Worm (Caenorhabditis elegans): Measurements from ENCODE around the gene srsx-31.

The srsx-31 gene

ce11 chrV:11244539-11244938, 10.3 kb downstream of the srsx-31 start, which contains the start of gene mxl-1:
mxl-1 (plus strand) TSS chrV:11244839.
- TF ChIP-seq dpl-1 (GFP tag; optimal IDR thresholded peaks at IDR 0.05) (no peak), lir-3 (tag; optimal IDR thresholded peaks at IDR 0.05; ENCODE audit: poor library complexity) (no peak)

ce11 chrV:11241580-11241979, 13.3 kb downstream of the srsx-31 start, which contains the start of gene pgap-1:
pgap-1 (plus strand) TSS chrV:11241880.
- no peak for TF ChIP-seq aly-2 (tag; optimal IDR thresholded peaks at IDR 0.05)
- no peak for TF ChIP-seq unc-30 (tag; optimal IDR thresholded peaks at IDR 0.05)
- TF ChIP-seq rnt-1 (tag; optimal IDR thresholded peaks at IDR 0.05), result no peak
- no peak for TF ChIP-seq lin-15B (tag; optimal IDR thresholded peaks at IDR 0.05)
- no peak for TF ChIP-seq ces-1 (GFP tag; optimal IDR thresholded peaks at IDR 0.05)

- peak; percentile 42 for TF ChIP-seq lin-39 (tag; optimal IDR thresholded peaks at IDR 0.05)
- peak; percentile 74 for TF ChIP-seq nhr-90 (tag; optimal IDR thresholded peaks at IDR 0.05; ENCODE audit: poor library complexity)
- peak; percentile 24 for TF ChIP-seq nhr-77 (tag; optimal IDR thresholded peaks at IDR 0.05)
- TF ChIP-seq lin-14 (GFP tag; optimal IDR thresholded peaks at IDR 0.05), result peak; percentile 64
- peak; percentile 36 to 68 (median 62) for TF ChIP-seq dpl-1 (GFP tag; optimal IDR thresholded peaks at IDR 0.05)
- no peak for TF ChIP-seq fkh-4 (tag; optimal IDR thresholded peaks at IDR 0.05; ENCODE audit: borderline replicate concordance)
- no peak for TF ChIP-seq mab-9 (GFP tag; IDR thresholded peaks at IDR 0.05)
- TF ChIP-seq C16A3.4 (tag; optimal IDR thresholded peaks at IDR 0.05), result peak; percentile 83
- peak; percentile 18 for TF ChIP-seq unc-130 (tag; optimal IDR thresholded peaks at IDR 0.05)
- TF ChIP-seq lin-35 (GFP tag; optimal IDR thresholded peaks at IDR 0.05), result peak; percentile 60 to 65
- peak; percentile 7 for TF ChIP-seq nhr-237 (tag; optimal IDR thresholded peaks at IDR 0.05)
- peak; percentile 42 for TF ChIP-seq snpc-4 (tag; optimal IDR thresholded peaks at IDR 0.05)
- TF ChIP-seq jun-1 (tag; optimal IDR thresholded peaks at IDR 0.05), result peak; percentile 52
- no peak for TF ChIP-seq nhr-11 (tag; optimal IDR thresholded peaks at IDR 0.05)
- peak in 1 of 2 experiments; percentile 13 for TF ChIP-seq ztf-11 (tag; optimal IDR thresholded peaks at IDR 0.05)
- peak; percentile 61 for TF ChIP-seq xbp-1 (tag; optimal IDR thresholded peaks at IDR 0.05)
- TF ChIP-seq mef-2 (tag; optimal IDR thresholded peaks at IDR 0.05), result no peak
- peak; percentile 53; the same call in 1 of the 2 replicates for TF ChIP-seq ceh-88 (GFP tag; IDR thresholded peaks at IDR 0.05)
- no peak for TF ChIP-seq efl-3 (GFP tag; optimal IDR thresholded peaks at IDR 0.05)
- peak; percentile 31 for TF ChIP-seq F16B12.6 (tag; optimal IDR thresholded peaks at IDR 0.05)
- TF ChIP-seq isw-1 (GFP tag; IDR thresholded peaks at IDR 0.05), result peak; percentile 56
- no peak for TF ChIP-seq vab-15 (tag; optimal IDR thresholded peaks at IDR 0.05)
- TF ChIP-seq pag-3 (tag; optimal IDR thresholded peaks at IDR 0.05; ENCODE audit: borderline replicate concordance, insufficient read depth), result no peak
- TF ChIP-seq skn-1 (tag; optimal IDR thresholded peaks at IDR 0.05), result peak; percentile 53
- peak; percentile 44 for TF ChIP-seq lin-13 (GFP tag; optimal IDR thresholded peaks at IDR 0.05)
- peak; percentile 76 for TF ChIP-seq nhr-85 (tag)
- no peak for TF ChIP-seq ama-1 (optimal IDR thresholded peaks at IDR 0.05)
- no peak for TF ChIP-seq ces-1 (GFP tag; optimal IDR thresholded peaks at IDR 0.05)
- no peak for TF ChIP-seq aha-1 (tag; optimal IDR thresholded peaks at IDR 0.05)
- peak; percentile 71 for TF ChIP-seq swsn-7 (tag; optimal IDR thresholded peaks at IDR 0.05)
- no peak for TF ChIP-seq C34B4.2 (tag; optimal IDR thresholded peaks at IDR 0.05)
- TF ChIP-seq unc-98 (GFP tag; IDR thresholded peaks at IDR 0.05), result no peak
- peak; percentile 67 to 69 for TF ChIP-seq efl-1 (optimal IDR thresholded peaks at IDR 0.05)
- TF ChIP-seq efl-1 (GFP tag; optimal IDR thresholded peaks at IDR 0.05 in 1 of 2), result peak; percentile 56 to 97
- peak; percentile 13 for TF ChIP-seq fkh-10 (GFP tag; optimal IDR thresholded peaks at IDR 0.05)
- no peak for TF ChIP-seq sox-4 (tag; optimal IDR thresholded peaks at IDR 0.05)
- TF ChIP-seq nhr-76 (tag; optimal IDR thresholded peaks at IDR 0.05), result peak; percentile 24
- no peak for TF ChIP-seq ceh-63 (GFP tag; optimal IDR thresholded peaks at IDR 0.05)
- TF ChIP-seq nhr-20 (tag; optimal IDR thresholded peaks at IDR 0.05), result peak; percentile 71
- TF ChIP-seq fkh-8 (tag; optimal IDR thresholded peaks at IDR 0.05), result no peak
- TF ChIP-seq nhr-47 (tag; optimal IDR thresholded peaks at IDR 0.05), result peak; percentile 72
- TF ChIP-seq mdl-1 (tag; optimal IDR thresholded peaks at IDR 0.05), result peak in 1 of 2 experiments; percentile 36
- no peak for TF ChIP-seq unc-30 (tag; optimal IDR thresholded peaks at IDR 0.05)
- no peak for TF ChIP-seq sup-37 (GFP tag; optimal IDR thresholded peaks at IDR 0.05)
- peak; percentile 44 for TF ChIP-seq blmp-1 (tag; optimal IDR thresholded peaks at IDR 0.05)
Measured at ce11 chrV:11239187-11239725, 15.6 kb downstream of the srsx-31 start, which contains the start of the genes dvc-1 and ima-1. dvc-1 (minus strand) TSS chrV:11239331. ima-1 (plus strand) TSS chrV:11239675.

Measured in whole organism, L1 larva.